Worm (Caenorhabditis elegans): ENCODE data around the gene ZK686.5.

The ZK686.5 gene

DNA sequence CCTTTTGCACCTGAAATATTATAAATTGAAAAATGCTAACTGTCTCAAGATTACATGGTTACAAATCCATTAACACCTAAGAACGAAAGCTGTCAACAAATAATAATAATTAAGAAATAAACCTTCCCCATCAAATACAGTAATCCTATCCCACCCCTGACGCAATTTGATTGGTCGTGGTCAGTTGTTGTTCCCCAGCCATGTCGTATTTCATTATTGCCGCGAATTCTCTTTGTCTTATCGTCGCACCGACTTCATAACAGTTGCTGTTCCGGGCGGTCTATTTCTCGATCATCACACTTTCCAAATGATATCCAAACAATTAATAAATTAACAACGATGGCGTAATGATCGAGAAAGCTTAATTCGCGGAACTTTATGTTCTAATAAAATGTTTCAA lies 11.2 kb upstream of the ZK686.5 start:
- TF ChIP-seq die-1 (tag; optimal IDR thresholded peaks at IDR 0.05) (no peak), nhr-90 (tag; optimal IDR thresholded peaks at IDR 0.05) (no peak), ceh-79 (tag; optimal IDR thresholded peaks at IDR 0.05) (no peak), lsl-1 (GFP tag; optimal IDR thresholded peaks at IDR 0.05) (no peak), hmg-1.2 (GFP tag; IDR thresholded peaks at IDR 0.05) (no peak), ccch-3 (GFP tag; optimal IDR thresholded peaks at IDR 0.05) (no peak), madf-6 (GFP tag; IDR thresholded peaks at IDR 0.05) (no peak), hmg-20 (GFP tag; IDR thresholded peaks at IDR 0.05) (no peak), Y53G8AR.9 (GFP tag; conservative IDR thresholded peaks at IDR 0.05) (no peak), ets-4 (GFP tag; optimal IDR thresholded peaks at IDR 0.05) (no peak)

ce11 chrIII:7775983-7776440 lies 8.7 kb upstream of the ZK686.5 start, which contains the start of gene bath-15:
TSS of gene bath-15 (minus strand) at chrIII:7776033.
- TF ChIP-seq lsl-1 (GFP tag; optimal IDR thresholded peaks at IDR 0.05) (peak; percentile 61), ama-1 (optimal IDR thresholded peaks at IDR 0.05) (no peak), ama-1 (GFP tag; optimal IDR thresholded peaks at IDR 0.05) (no peak)

- TF ChIP-seq nfyb-1 (GFP tag; IDR thresholded peaks at IDR 0.05) = no peak
- no peak for TF ChIP-seq lin-35 (GFP tag; optimal IDR thresholded peaks at IDR 0.05)
- peak; percentile 61; the same call in 1 of the 2 replicates for TF ChIP-seq hsf-1 (GFP tag; IDR thresholded peaks at IDR 0.05)
- TF ChIP-seq ama-1 (optimal IDR thresholded peaks at IDR 0.05) = no peak
- peak in 1 of 2 experiments; percentile 36 for TF ChIP-seq ama-1 (GFP tag; optimal IDR thresholded peaks at IDR 0.05)
- TF ChIP-seq Y67H2A.10 (GFP tag; conservative IDR thresholded peaks at IDR 0.05) = no peak
- TF ChIP-seq him-1 (tag; optimal IDR thresholded peaks at IDR 0.05) = peak; percentile 59
- no peak for TF ChIP-seq Y79H2A.3 (GFP tag; conservative IDR thresholded peaks at IDR 0.05)
- TF ChIP-seq hrde-1 (tag; optimal IDR thresholded peaks at IDR 0.05; ENCODE audit: borderline replicate concordance) = peak; percentile 36
- peak; percentile 12 for TF ChIP-seq F49E8.2 (tag; optimal IDR thresholded peaks at IDR 0.05; ENCODE audit: insufficient read depth)
- TF ChIP-seq B0035.1 (tag; optimal IDR thresholded peaks at IDR 0.05) = no peak
- TF ChIP-seq aptf-2 (GFP tag; conservative IDR thresholded peaks at IDR 0.05) = no peak
- no peak for TF ChIP-seq ztf-25 (GFP tag; IDR thresholded peaks at IDR 0.05)
These were observed 6.5 kb upstream of the ZK686.5 start for ce11 chrIII:7773791-7774190.

DNA sequence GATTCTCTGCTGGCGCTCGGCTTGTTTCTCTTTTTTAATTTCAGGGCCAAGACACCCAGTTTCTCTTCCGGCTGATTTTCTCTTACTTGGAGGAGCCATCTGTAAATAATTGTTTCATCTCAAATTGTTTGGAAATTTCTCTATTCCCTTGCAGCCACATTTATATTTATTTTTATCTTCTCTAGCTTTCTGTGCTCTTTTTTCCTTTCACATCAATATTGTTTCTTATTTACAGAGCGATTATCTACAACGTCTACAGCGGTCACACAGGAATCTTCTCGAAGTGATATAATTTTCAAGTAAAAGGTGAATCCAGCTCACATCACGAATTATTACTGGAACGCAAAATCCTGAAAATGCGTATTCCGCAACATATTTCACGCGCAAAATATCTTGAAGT lies 5.6 kb upstream of the ZK686.5 start, which contains the start of the genes ZK686.6 and ZK686.1:
Gene ZK686.6, minus strand, starts transcription at position 101 of the 400 bp plus-strand sequence.
Gene ZK686.1, plus strand, starts transcription at position 234 of the 400 bp plus-strand sequence.
- TF ChIP-seq K12H6.12 (tag; optimal IDR thresholded peaks at IDR 0.05) (no peak), ceh-91 (GFP tag; IDR thresholded peaks at IDR 0.05) (peak; percentile 56; the same call in 1 of the 2 replicates)

DNA sequence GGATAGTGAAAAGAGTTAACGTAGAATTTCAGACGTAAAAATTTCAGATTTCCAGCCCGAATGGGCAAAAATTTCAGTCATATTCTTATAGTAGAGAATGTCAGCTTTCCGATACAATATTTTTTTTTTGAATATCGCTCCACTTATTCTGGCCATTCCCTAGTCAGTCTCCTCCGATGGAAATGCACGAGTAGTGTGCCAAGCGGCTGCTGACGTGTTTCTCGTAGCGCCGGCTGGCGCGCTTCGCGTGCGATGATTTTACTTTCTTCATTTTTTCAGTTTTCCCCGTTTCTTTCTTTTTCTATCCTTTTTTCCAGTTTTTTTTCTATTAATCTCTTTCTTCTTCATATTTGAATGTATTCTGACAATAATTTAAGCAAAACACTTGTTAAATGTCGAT lies 3.7 kb upstream of the ZK686.5 start:
- TF ChIP-seq attf-3 (GFP tag; conservative IDR thresholded peaks at IDR 0.05) = peak; percentile 77
- peak; percentile 61 for TF ChIP-seq madf-6 (GFP tag; IDR thresholded peaks at IDR 0.05)
- peak; percentile 62 for TF ChIP-seq F33H1.4 (GFP tag; IDR thresholded peaks at IDR 0.05)
- peak; percentile 90 for TF ChIP-seq Y53G8AR.9 (GFP tag; conservative IDR thresholded peaks at IDR 0.05)
- peak; percentile 55; the same call in 1 of the 2 replicates for TF ChIP-seq Y56A3A.18 (GFP tag; IDR thresholded peaks at IDR 0.05)
- peak; percentile 77 for TF ChIP-seq nfyb-1 (GFP tag; IDR thresholded peaks at IDR 0.05)
- peak; percentile 5 for TF ChIP-seq rpc-1 (optimal IDR thresholded peaks at IDR 0.05)
- peak; percentile 64 for TF ChIP-seq rpc-1 (tag; optimal IDR thresholded peaks at IDR 0.05)
- peak; percentile 34 for TF ChIP-seq lsl-1 (GFP tag; optimal IDR thresholded peaks at IDR 0.05)
- peak; percentile 62 for TF ChIP-seq B0261.1 (tag; optimal IDR thresholded peaks at IDR 0.05)
- TF ChIP-seq nhr-80 (tag; optimal IDR thresholded peaks at IDR 0.05) = peak; percentile 3
- peak; percentile 94 for TF ChIP-seq ztf-18 (tag; optimal IDR thresholded peaks at IDR 0.05)
- peak in 1 of 2 experiments; percentile 5 for TF ChIP-seq let-607 (tag; optimal IDR thresholded peaks at IDR 0.05)
- TF ChIP-seq hsf-1 (GFP tag; IDR thresholded peaks at IDR 0.05) = peak; percentile 60; the same call in 1 of the 2 replicates
- peak; percentile 47 for TF ChIP-seq hmg-1.2 (GFP tag; IDR thresholded peaks at IDR 0.05)
- peak; percentile 87 for TF ChIP-seq mcd-1 (GFP tag; IDR thresholded peaks at IDR 0.05)
- peak; percentile 57; the same call in 1 of the 2 replicates for TF ChIP-seq C17E4.6 (GFP tag; IDR thresholded peaks at IDR 0.05)
- peak; percentile 82 for TF ChIP-seq pbrm-1 (GFP tag; IDR thresholded peaks at IDR 0.05)
- TF ChIP-seq lin-40 (tag; optimal IDR thresholded peaks at IDR 0.05) = peak; percentile 34
- TF ChIP-seq hmg-20 (GFP tag; IDR thresholded peaks at IDR 0.05) = 0 out of 2 replicates have a peak, but pooled peaks have one; percentile 9
- TF ChIP-seq B0336.3 (GFP tag; IDR thresholded peaks at IDR 0.05) = 0 out of 2 replicates have a peak, but pooled peaks have one; percentile 27
- TF ChIP-seq ceh-91 (GFP tag; IDR thresholded peaks at IDR 0.05) = 0 out of 2 replicates have a peak, but pooled peaks have one; percentile 17
- TF ChIP-seq tbp1 (GFP tag; optimal IDR thresholded peaks at IDR 0.05) = peak; percentile 66
